Worm (Caenorhabditis elegans) whole organism, young adult: ENCODE measurements around the gene srsy-2.

ENCODE experiments used
- C17E4.6 ChIP-seq: fragments of 200-800 bp; sonication (Bioruptor generic); IDR thresholded peaks from 2 replicates; pipeline ENCODE4 v1.3.6; 2022; ENCODE audit warnings: missing genetic modification reagents, missing genetic modification characterization, missing compliant biosample characterization
- F52B5.7 ChIP-seq: sonication (generic microtip); optimal IDR thresholded peaks from 2 replicates; lab custom pipeline; 2016; ENCODE audit warnings: mild to moderate bottlenecking, missing genetic modification characterization, missing compliant biosample characterization
- T07F8.4 ChIP-seq: sonication (generic microtip); optimal IDR thresholded peaks from 2 replicates; lab custom pipeline; 2016; ENCODE audit warnings: mild to moderate bottlenecking, missing genetic modification characterization, moderate library complexity, missing compliant biosample characterization
- Y53G8AR.9 ChIP-seq: fragments of 200-800 bp; sonication (Bioruptor generic); conservative IDR thresholded peaks from 2 replicates; pipeline ENCODE4 v1.3.6; 2022; ENCODE audit warnings: missing genetic modification reagents, missing genetic modification characterization, missing compliant biosample characterization
- Y67H2A.10 ChIP-seq: fragments of 200-800 bp; sonication (Bioruptor generic); conservative IDR thresholded peaks from 2 replicates; pipeline ENCODE4 v1.3.6; 2022; ENCODE audit warnings: missing genetic modification reagents, missing genetic modification characterization, missing compliant biosample characterization
- Y95B8A.8 ChIP-seq: fragments of 200-800 bp; sonication (Bioruptor generic); IDR thresholded peaks from 2 replicates; pipeline ENCODE4 v1.3.6; 2022; ENCODE audit warnings: missing genetic modification reagents, missing genetic modification characterization, missing compliant biosample characterization
- ZK185.1 ChIP-seq: sonication (generic microtip); optimal IDR thresholded peaks from 2 replicates; lab custom pipeline; 2016; ENCODE audit warnings: mild to moderate bottlenecking, missing genetic modification characterization, missing compliant biosample characterization; ENCODE audit not compliant: poor library complexity, severe bottlenecking
- aptf-3 ChIP-seq: fragments of 200-800 bp; sonication (Bioruptor generic); IDR thresholded peaks from 2 replicates; pipeline ENCODE4 v1.3.6; 2022; ENCODE audit warnings: missing genetic modification characterization, missing compliant biosample characterization
- bed-1 ChIP-seq: fragments of 200-800 bp; sonication (Bioruptor generic); IDR thresholded peaks from 2 replicates; pipeline ENCODE4 v1.3.6; 2022; ENCODE audit warnings: missing genetic modification reagents, missing genetic modification characterization, missing compliant biosample characterization
- die-1 ChIP-seq: sonication (generic microtip); optimal IDR thresholded peaks from 2 replicates; lab custom pipeline; 2016; ENCODE audit warnings: missing genotype, mild to moderate bottlenecking, missing genetic modification characterization, missing compliant biosample characterization
- dpff-1 ChIP-seq: sonication (generic microtip); optimal IDR thresholded peaks from 2 replicates; lab custom pipeline; 2017; ENCODE audit warnings: mild to moderate bottlenecking, missing genetic modification characterization, missing compliant biosample characterization
- efl-1 ChIP-seq: fragments of 150-350 bp; optimal IDR thresholded peaks from 2 replicates; lab custom pipeline; 2014; ENCODE audit warnings: missing biosample characterization, missing genetic modification reagents, missing genetic modification characterization
- egrh-3 ChIP-seq: fragments of 200-800 bp; sonication (Bioruptor generic); IDR thresholded peaks from 2 replicates; pipeline ENCODE4 v1.3.6; 2022; ENCODE audit warnings: missing genetic modification reagents, missing genetic modification characterization, missing compliant biosample characterization
- fkh-3 ChIP-seq: sonication (generic microtip); optimal IDR thresholded peaks from 2 replicates; lab custom pipeline; 2016; ENCODE audit warnings: mild to moderate bottlenecking, missing genetic modification characterization, missing compliant biosample characterization
- him-1 ChIP-seq: sonication (generic microtip); optimal IDR thresholded peaks from 2 replicates; lab custom pipeline; 2016; ENCODE audit warnings: missing genotype, missing genetic modification reagents, missing genetic modification characterization, missing compliant biosample characterization
- hrde-1 ChIP-seq: sonication (generic microtip); optimal IDR thresholded peaks from 2 replicates; lab custom pipeline; 2016; ENCODE audit warnings: missing genetic modification characterization, mild to moderate bottlenecking, missing compliant biosample characterization, moderate library complexity, missing genotype, missing genetic modification reagents, borderline replicate concordance
- let-526 ChIP-seq: fragments of 200-800 bp; sonication (Bioruptor generic); IDR thresholded peaks from 2 replicates; pipeline ENCODE4 v1.3.6; 2022; ENCODE audit warnings: missing genetic modification reagents, missing genetic modification characterization, missing compliant biosample characterization
- lin-26 ChIP-seq: fragments of 200-800 bp; sonication (Bioruptor generic); IDR thresholded peaks from 2 replicates; pipeline ENCODE4 v1.3.6; 2022; ENCODE audit warnings: missing genetic modification reagents, missing genetic modification characterization, missing compliant biosample characterization
- lin-35 ChIP-seq, 3 experiments: fragments of 150-350 bp in 2 of 3; sonication (generic microtip) in 1 of 3; optimal IDR thresholded peaks; 2 replicates each; lab custom pipeline; 2014 to 2018; ENCODE audit warnings: missing biosample characterization in 3 of 3, missing genetic modification characterization in 3 of 3, missing genetic modification reagents in 3 of 3
- lsl-1 ChIP-seq: fragments of 200-800 bp; sonication (Bioruptor generic); optimal IDR thresholded peaks from 2 replicates; lab custom pipeline; 2018; ENCODE audit warnings: mild to moderate bottlenecking, missing genetic modification characterization, moderate library complexity, missing compliant biosample characterization
- madf-10 ChIP-seq: sonication (generic microtip); optimal IDR thresholded peaks from 2 replicates; lab custom pipeline; 2016; ENCODE audit warnings: mild to moderate bottlenecking, missing genetic modification characterization, missing compliant biosample characterization
- madf-8 ChIP-seq: fragments of 200-800 bp; sonication (Bioruptor generic); conservative IDR thresholded peaks from 2 replicates; pipeline ENCODE4 v1.3.6; 2022; ENCODE audit warnings: missing genetic modification reagents, missing genetic modification characterization, missing compliant biosample characterization
- mel-28 ChIP-seq: sonication (generic microtip); optimal IDR thresholded peaks from 2 replicates; lab custom pipeline; 2016; ENCODE audit warnings: borderline replicate concordance, mild to moderate bottlenecking, missing genetic modification characterization, missing compliant biosample characterization
- nfyb-1 ChIP-seq: fragments of 200-800 bp; sonication (Bioruptor generic); IDR thresholded peaks from 2 replicates; pipeline ENCODE4 v1.3.6; 2022; ENCODE audit warnings: missing genetic modification reagents, missing genetic modification characterization, missing compliant biosample characterization
- nhr-27 ChIP-seq: fragments of 200-800 bp; sonication (Bioruptor generic); optimal IDR thresholded peaks from 2 replicates; lab custom pipeline; 2018; ENCODE audit warnings: mild to moderate bottlenecking, missing genetic modification characterization, moderate library complexity, missing compliant biosample characterization
- nhr-90 ChIP-seq: sonication (generic microtip); optimal IDR thresholded peaks from 2 replicates; lab custom pipeline; 2016; ENCODE audit warnings: missing genotype, mild to moderate bottlenecking, missing genetic modification characterization, missing compliant biosample characterization
- pha-4 ChIP-seq: fragments of 150-350 bp; sonication (generic microtip); optimal IDR thresholded peaks from 2 replicates; lab custom pipeline; 2014; ENCODE audit warnings: missing biosample characterization, missing genetic modification reagents, missing genetic modification characterization
- rcor-1 ChIP-seq: fragments of 200-800 bp; sonication (Bioruptor generic); IDR thresholded peaks from 2 replicates; pipeline ENCODE4 v1.3.6; 2022; ENCODE audit warnings: missing genetic modification reagents, missing genetic modification characterization, missing compliant biosample characterization
- sdz-38 ChIP-seq: sonication (generic microtip); optimal IDR thresholded peaks from 2 replicates; lab custom pipeline; 2016; ENCODE audit warnings: missing genotype, missing genetic modification characterization, missing compliant biosample characterization
- sea-2 ChIP-seq: fragments of 200-800 bp; sonication (Bioruptor generic); IDR thresholded peaks from 2 replicates; pipeline ENCODE4 v1.3.6; 2022; ENCODE audit warnings: missing genetic modification characterization, missing compliant biosample characterization
- snpc-1.3 ChIP-seq: sonication (generic microtip); optimal IDR thresholded peaks from 2 replicates; lab custom pipeline; 2017; ENCODE audit warnings: missing genetic modification characterization, mild to moderate bottlenecking, missing compliant biosample characterization, antibody characterized with exemption, moderate library complexity, missing genotype, missing genetic modification reagents; ENCODE audit not compliant: insufficient read depth
- snpc-3.4 ChIP-seq: sonication (generic microtip); optimal IDR thresholded peaks from 2 replicates; lab custom pipeline; 2017; ENCODE audit warnings: missing genetic modification characterization, mild to moderate bottlenecking, missing compliant biosample characterization, antibody characterized with exemption, moderate library complexity, missing genotype, missing genetic modification reagents
- tbp1 ChIP-seq: fragments of 200-800 bp; sonication (Bioruptor generic); optimal IDR thresholded peaks from 2 replicates; lab custom pipeline; 2018; ENCODE audit warnings: mild to moderate bottlenecking, missing genetic modification characterization, missing compliant biosample characterization
- xnd-1 ChIP-seq: sonication (generic microtip); optimal IDR thresholded peaks from 2 replicates; lab custom pipeline; 2016; ENCODE audit warnings: missing genotype, missing genetic modification reagents, missing genetic modification characterization, missing compliant biosample characterization
- zfh-2 ChIP-seq: fragments of 200-800 bp; sonication (Bioruptor generic); conservative IDR thresholded peaks from 2 replicates; pipeline ENCODE4 v1.3.6; 2022; ENCODE audit warnings: missing genetic modification reagents, missing genetic modification characterization, missing compliant biosample characterization
- ztf-18 ChIP-seq: sonication (generic microtip); optimal IDR thresholded peaks from 2 replicates; lab custom pipeline; 2016; ENCODE audit warnings: missing genotype, mild to moderate bottlenecking, missing genetic modification characterization, missing compliant biosample characterization
- ztf-22 ChIP-seq: fragments of 200-800 bp; sonication (Bioruptor generic); optimal IDR thresholded peaks from 2 replicates; lab custom pipeline; 2018; ENCODE audit warnings: mild to moderate bottlenecking, missing genetic modification characterization, moderate library complexity, missing compliant biosample characterization
- ztf-26 ChIP-seq: sonication (generic microtip); optimal IDR thresholded peaks from 2 replicates; lab custom pipeline; 2017; ENCODE audit warnings: missing genetic modification characterization, missing compliant biosample characterization
- ztf-3 ChIP-seq: fragments of 200-800 bp; sonication (Bioruptor generic); optimal IDR thresholded peaks from 2 replicates; lab custom pipeline; 2018; ENCODE audit warnings: mild to moderate bottlenecking, missing genetic modification characterization, missing compliant biosample characterization

srsy-2 gene

ce11 chrII:6267983-6268382, 41.1 kb upstream of the srsy-2 start, which contains the start of gene F13H8.8:
Gene F13H8.8 (minus strand): TSS chrII:6268083.
- TF ChIP-seq Y53G8AR.9 (GFP tag; lab: Robert Waterston, UW) (no peak), sea-2 (GFP tag; lab: Robert Waterston, UW) (no peak), snpc-1.3 (tag; lab: Kevin White, UChicago) (no peak), lsl-1 (no peak), egrh-3 (no peak), nfyb-1 (GFP tag; lab: Robert Waterston, UW) (no peak), ztf-18 (tag; lab: Kevin White, UChicago) (no peak), nhr-90 (tag; lab: Kevin White, UChicago) (no peak), hrde-1 (tag; lab: Kevin White, UChicago) (no peak), xnd-1 (tag; lab: Kevin White, UChicago) (no peak), F52B5.7 (tag; lab: Kevin White, UChicago) (no peak), ztf-22 (GFP tag; lab: Kevin White, UChicago) (no peak), T07F8.4 (no peak), madf-10 (tag; lab: Kevin White, UChicago) (no peak), mel-28 (no peak), nhr-27 (tag; lab: Kevin White, UChicago) (no peak), rcor-1 (GFP tag; lab: Robert Waterston, UW) (no peak), madf-8 (GFP tag; lab: Robert Waterston, UW) (no peak), pha-4 (tag; lab: Kevin White, UChicago) (no peak), ztf-3 (GFP tag; lab: Kevin White, UChicago) (no peak)

DNA sequence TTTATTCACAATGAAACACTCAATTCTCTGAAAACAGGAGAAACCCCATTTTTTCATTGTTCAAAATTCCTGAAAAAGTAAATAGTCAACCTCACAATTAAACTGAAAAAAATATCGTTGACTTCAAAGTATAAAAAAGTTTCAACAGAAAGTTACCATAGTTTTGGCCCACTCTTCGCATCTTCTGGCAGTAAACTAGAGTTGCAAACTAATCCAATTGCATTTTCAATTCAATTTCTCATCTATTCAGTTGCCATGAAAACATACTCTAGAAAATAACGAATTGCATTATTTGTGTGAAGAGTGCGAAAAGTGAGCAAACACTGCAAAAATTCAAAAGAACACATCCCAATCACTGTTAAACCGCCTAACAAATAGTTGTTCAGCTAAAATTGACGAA, 36.8 kb upstream of the srsy-2 start, which contains the start of gene F13H8.3:
TSS of gene F13H8.3 (plus strand) at position 301 of the 400 bp plus-strand sequence.
- no peak for TF ChIP-seq lin-26
- TF ChIP-seq let-526 (GFP tag; lab: Robert Waterston, UW) = no peak
- TF ChIP-seq sdz-38 (tag; lab: Kevin White, UChicago) = no peak
- no peak for TF ChIP-seq zfh-2
- TF ChIP-seq him-1 = no peak
- no peak for TF ChIP-seq rcor-1 (GFP tag; lab: Robert Waterston, UW)
- TF ChIP-seq efl-1 (GFP tag; lab: Kevin White, UChicago) = no peak
- TF ChIP-seq ZK185.1 (tag; lab: Kevin White, UChicago) = no peak
- TF ChIP-seq snpc-3.4 (tag; lab: Kevin White, UChicago) = no peak
- TF ChIP-seq bed-1 (GFP tag; lab: Robert Waterston, UW) = no peak
- TF ChIP-seq ztf-26 (tag; lab: Kevin White, UChicago) = no peak
- TF ChIP-seq Y95B8A.8 (GFP tag; lab: Robert Waterston, UW) = no peak
- no peak for TF ChIP-seq lin-35 (GFP tag; optimal IDR thresholded peaks at IDR 0.05; lab: Kevin White, UChicago)
- no peak for TF ChIP-seq tbp1 (GFP tag; lab: Kevin White, UChicago)
- TF ChIP-seq dpff-1 (tag; lab: Kevin White, UChicago) = no peak
- no peak for TF ChIP-seq fkh-3
- no peak for TF ChIP-seq Y67H2A.10
- TF ChIP-seq aptf-3 (GFP tag; lab: Robert Waterston, UW) = no peak
- TF ChIP-seq C17E4.6 (GFP tag; lab: Robert Waterston, UW) = no peak
- no peak for TF ChIP-seq die-1 (tag; lab: Kevin White, UChicago)
- TF ChIP-seq, all 124 proteins: peak for 0
